Worm (Caenorhabditis elegans) whole organism, L4 larva: ENCODE results near the gene T13F2.6.

Experiments used
- F26F4.8 ChIP-seq: fragments of 200-800 bp; sonication (Bioruptor generic); conservative IDR thresholded peaks from 2 replicates; pipeline ENCODE4 v1.3.6; 2022; ENCODE audit warnings: missing genetic modification characterization, missing compliant biosample characterization
- egl-27 ChIP-seq: sonication (generic microtip); optimal IDR thresholded peaks from 3 replicates; lab custom pipeline; 2017; ENCODE audit warnings: missing biosample characterization, missing genetic modification reagents, missing genetic modification characterization
- jun-1 ChIP-seq: fragments of 150-350 bp; optimal IDR thresholded peaks from 2 replicates; lab custom pipeline; 2014; ENCODE audit warnings: missing biosample characterization, missing genetic modification reagents, missing genetic modification characterization
- lir-3 ChIP-seq: sonication (generic microtip); optimal IDR thresholded peaks from 2 replicates; lab custom pipeline; 2016; ENCODE audit warnings: mild to moderate bottlenecking, missing genetic modification characterization, missing compliant biosample characterization
- madf-5 ChIP-seq, 2 experiments: fragments of 200-800 bp; sonication (Bioruptor generic); IDR thresholded peaks; 2 replicates each; pipeline ENCODE4 v1.3.6; 2022; ENCODE audit warnings: missing compliant biosample characterization in 2 of 2, missing genetic modification characterization in 2 of 2
- nhr-77 ChIP-seq: fragments of 150-350 bp; optimal IDR thresholded peaks from 2 replicates; lab custom pipeline; 2014; ENCODE audit warnings: missing biosample characterization, missing genetic modification characterization
- pha-4 ChIP-seq, 2 experiments: fragments of 150-350 bp in 1 of 2; fragments of 200-800 bp in 1 of 2; sonication (Bioruptor generic) in 1 of 2; IDR thresholded peaks in 1 of 2; optimal IDR thresholded peaks in 1 of 2; 2 replicates each; pipeline versions ENCODE4 v1.3.6 to Lab custom; 2014 to 2022; ENCODE audit warnings: missing genetic modification characterization in 2 of 2, missing genetic modification reagents in 2 of 2, missing biosample characterization in 1 of 2, missing compliant biosample characterization in 1 of 2
- set-16 ChIP-seq: fragments of 200-800 bp; sonication (Bioruptor generic); IDR thresholded peaks from 2 replicates; pipeline ENCODE4 v1.3.6; 2022; ENCODE audit warnings: missing genetic modification reagents, missing genetic modification characterization, missing compliant biosample characterization
- snpc-4 ChIP-seq: fragments of 150-350 bp; optimal IDR thresholded peaks from 2 replicates; lab custom pipeline; 2014; ENCODE audit warnings: missing biosample characterization, missing genetic modification characterization
- ztf-11 ChIP-seq: fragments of 150-350 bp; optimal IDR thresholded peaks from 2 replicates; lab custom pipeline; 2014; ENCODE audit warnings: missing biosample characterization, missing genetic modification characterization

DNA sequence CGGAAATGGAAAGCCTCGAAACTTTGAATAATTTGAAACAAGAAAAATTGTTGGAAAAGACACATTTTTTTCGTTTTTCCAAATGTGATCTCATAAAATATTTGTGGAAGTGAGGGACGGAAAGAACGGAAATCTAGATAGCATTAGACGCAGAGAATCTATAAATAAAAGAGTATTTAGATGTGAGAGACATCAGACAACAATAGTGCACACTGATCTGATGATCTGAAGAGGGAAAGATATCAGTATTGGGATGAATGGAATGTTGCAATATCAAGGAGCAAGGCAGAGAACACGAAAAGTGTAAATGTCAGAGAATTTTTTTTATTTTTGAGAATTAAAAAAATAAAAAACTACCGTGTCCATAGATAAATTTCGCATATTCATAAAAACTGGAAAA, 43.3 kb upstream of the T13F2.6 start:
- TF ChIP-seq pha-4 (GFP tag; IDR thresholded peaks at IDR 0.05; lab: Robert Waterston, UW) (no peak), pha-4 (tag; optimal IDR thresholded peaks at IDR 0.05; lab: Kevin White, UChicago) (no peak), ztf-11 (no peak), madf-5 (GFP tag; IDR thresholded peaks at IDR 0.05; lab: Robert Waterston, UW) (no peak), egl-27 (tag; lab: Kevin White, UChicago) (no peak), F26F4.8 (no peak), snpc-4 (tag; lab: Kevin White, UChicago) (no peak), nhr-77 (tag; lab: Kevin White, UChicago) (no peak), lir-3 (tag; lab: Kevin White, UChicago) (no peak), set-16 (no peak), jun-1 (no peak)
